Worm (Caenorhabditis elegans): ENCODE data around the gene D2089.3.

Gene D2089.3

ce11 chrII:10657632-10658108 lies 7.3 kb downstream of the D2089.3 start, which contains the start of gene lact-3 (continued):
- TF ChIP-seq ceh-40 (GFP tag; IDR thresholded peaks at IDR 0.05): no peak
- TF ChIP-seq xnd-1 (tag; optimal IDR thresholded peaks at IDR 0.05): peak; percentile 37
- peak; percentile 35 for TF ChIP-seq tbp1 (GFP tag; optimal IDR thresholded peaks at IDR 0.05)
- peak; percentile 67 for TF ChIP-seq nhr-80 (tag; optimal IDR thresholded peaks at IDR 0.05)
- TF ChIP-seq sea-2 (GFP tag; IDR thresholded peaks at IDR 0.05): no peak
- no peak for TF ChIP-seq lsy-27 (tag; optimal IDR thresholded peaks at IDR 0.05; ENCODE audit: borderline replicate concordance, insufficient read depth)
- TF ChIP-seq hrde-1 (tag; optimal IDR thresholded peaks at IDR 0.05; ENCODE audit: borderline replicate concordance): peak; percentile 80
- 0 out of 2 replicates have a peak, but pooled peaks have one; percentile 41 for TF ChIP-seq Y95B8A.8 (GFP tag; IDR thresholded peaks at IDR 0.05)
- TF ChIP-seq Y79H2A.3 (GFP tag; conservative IDR thresholded peaks at IDR 0.05): 0 out of 2 replicates have a peak, but pooled peaks have one; percentile 38
- TF ChIP-seq bed-2 (GFP tag; IDR thresholded peaks at IDR 0.05): no peak
- 0 out of 2 replicates have a peak, but pooled peaks have one; percentile 13 for TF ChIP-seq egl-44 (GFP tag; IDR thresholded peaks at IDR 0.05)
- peak; percentile 80; the same call in 1 of the 2 replicates for TF ChIP-seq madf-3 (GFP tag; IDR thresholded peaks at IDR 0.05)
- TF ChIP-seq C06A6.2 (GFP tag; conservative IDR thresholded peaks at IDR 0.05): no peak
- no peak for TF ChIP-seq F10E7.11 (tag; optimal IDR thresholded peaks at IDR 0.05)
- TF ChIP-seq B0336.3 (GFP tag; IDR thresholded peaks at IDR 0.05): peak; percentile 90
- peak; percentile 52 for TF ChIP-seq lin-54 (GFP tag; optimal IDR thresholded peaks at IDR 0.05)
- TF ChIP-seq F33H1.4 (GFP tag; IDR thresholded peaks at IDR 0.05): peak; percentile 31

ce11 chrII:10656395-10656794 lies 8.5 kb downstream of the D2089.3 start:
- TF ChIP-seq nhr-80 (tag; optimal IDR thresholded peaks at IDR 0.05) (peak; percentile 42), C17E4.6 (GFP tag; IDR thresholded peaks at IDR 0.05) (no peak)

DNA sequence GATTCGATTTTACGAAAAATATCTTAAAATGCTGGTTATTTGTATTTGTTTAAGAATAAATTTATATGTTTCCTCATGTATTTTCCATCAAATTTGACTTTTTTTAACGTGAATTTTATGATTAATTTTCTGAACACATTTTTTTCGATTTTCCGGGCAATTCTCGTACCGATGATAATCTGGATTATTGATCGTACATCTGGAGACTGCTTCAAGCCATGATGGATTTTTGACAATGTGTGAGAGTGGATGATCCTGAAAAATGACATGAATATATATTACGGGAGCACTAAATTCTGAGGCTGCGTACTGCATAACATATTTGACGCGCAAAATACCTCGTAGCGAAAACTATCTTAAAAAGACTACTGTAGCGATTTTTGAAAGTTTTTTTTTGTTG lies 10.5 kb downstream of the D2089.3 start:
- TF ChIP-seq ztf-6 (GFP tag; IDR thresholded peaks at IDR 0.05) (no peak), lin-40 (tag; optimal IDR thresholded peaks at IDR 0.05) (no peak), ets-4 (GFP tag; optimal IDR thresholded peaks at IDR 0.05) (no peak), aptf-2 (GFP tag; conservative IDR thresholded peaks at IDR 0.05) (no peak), nfyb-1 (GFP tag; IDR thresholded peaks at IDR 0.05) (no peak), dpff-1 (tag; optimal IDR thresholded peaks at IDR 0.05) (no peak), lin-26 (GFP tag; IDR thresholded peaks at IDR 0.05) (no peak), ama-1 (optimal IDR thresholded peaks at IDR 0.05) (no peak), ama-1 (GFP tag; optimal IDR thresholded peaks at IDR 0.05) (no peak), hlh-26 (GFP tag; conservative IDR thresholded peaks at IDR 0.05) (no peak), tlf-1 (GFP tag; optimal IDR thresholded peaks at IDR 0.05) (no peak), repo-1 (tag; optimal IDR thresholded peaks at IDR 0.05) (no peak), sea-2 (GFP tag; IDR thresholded peaks at IDR 0.05) (no peak)

- TF ChIP-seq sptf-2 (GFP tag; optimal IDR thresholded peaks at IDR 0.05) (no peak), bed-2 (GFP tag; IDR thresholded peaks at IDR 0.05) (no peak), fkh-3 (tag; optimal IDR thresholded peaks at IDR 0.05) (no peak), rcor-1 (GFP tag; IDR thresholded peaks at IDR 0.05) (no peak), nhr-80 (tag; optimal IDR thresholded peaks at IDR 0.05) (peak; percentile 72)
These were observed 11.4 kb downstream of the D2089.3 start for ce11 chrII:10653559-10653958.

DNA sequence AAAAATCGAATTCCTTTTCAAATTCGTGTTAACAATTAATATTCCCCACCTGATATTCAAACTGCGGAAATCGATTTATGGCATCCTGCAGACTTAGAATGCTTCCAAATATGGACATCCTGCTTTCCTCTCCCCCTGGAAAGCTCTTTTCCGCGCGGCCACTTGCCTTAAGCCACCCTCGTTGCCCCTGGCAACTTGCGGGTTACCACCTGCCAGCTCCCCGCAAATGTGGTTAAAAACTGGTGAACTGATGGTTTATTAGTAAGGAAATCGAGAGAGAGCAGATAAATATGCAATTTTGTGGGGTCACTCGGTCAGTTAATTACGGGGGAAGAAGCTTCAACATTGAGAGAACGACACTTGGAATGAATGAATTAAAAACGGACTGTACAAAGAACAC lies 12.8 kb downstream of the D2089.3 start, which contains the start of gene nphp-1:
TSS of gene nphp-1 (minus strand) at position 145 of the 400 bp plus-strand sequence.
- TF ChIP-seq zfh-2 (GFP tag; conservative IDR thresholded peaks at IDR 0.05) (peak; percentile 50), ztf-25 (GFP tag; IDR thresholded peaks at IDR 0.05) (0 out of 2 replicates have a peak, but pooled peaks have one; percentile 22), B0336.3 (GFP tag; IDR thresholded peaks at IDR 0.05) (peak; percentile 38; the same call in 1 of the 2 replicates), F57A8.1 (GFP tag; optimal IDR thresholded peaks at IDR 0.05) (no peak), ceh-91 (GFP tag; IDR thresholded peaks at IDR 0.05) (0 out of 2 replicates have a peak, but pooled peaks have one; percentile 23), ZK185.1 (tag; optimal IDR thresholded peaks at IDR 0.05; ENCODE audit: poor library complexity, severe bottlenecking) (no peak)

Data from whole organism, young adult.